Worm (Caenorhabditis elegans) whole organism, late embryonic: ENCODE data around the gene Y54G2A.38.

Source experiments
- C38D4.7 ChIP-seq: fragments of 200-800 bp; sonication (Bioruptor generic); optimal IDR thresholded peaks from 2 replicates; lab custom pipeline; 2018; ENCODE audit warnings: mild to moderate bottlenecking, missing genetic modification characterization, moderate library complexity, missing compliant biosample characterization
- ceh-34 ChIP-seq: sonication (generic microtip); optimal IDR thresholded peaks from 2 replicates; lab custom pipeline; 2016; ENCODE audit warnings: mild to moderate bottlenecking, missing genetic modification characterization, missing compliant biosample characterization
- elt-4 ChIP-seq: sonication (generic microtip); optimal IDR thresholded peaks from 2 replicates; lab custom pipeline; 2016; ENCODE audit warnings: missing genetic modification characterization, missing compliant biosample characterization
- fkh-10 ChIP-seq: fragments of 150-350 bp; optimal IDR thresholded peaks from 2 replicates; lab custom pipeline; 2014; ENCODE audit warnings: missing biosample characterization, missing genetic modification reagents, missing genetic modification characterization
- nfya-1 ChIP-seq: sonication (generic microtip); optimal IDR thresholded peaks from 2 replicates; lab custom pipeline; 2017; ENCODE audit warnings: missing genetic modification characterization, mild to moderate bottlenecking, missing compliant biosample characterization, antibody characterized with exemption, moderate library complexity
- nhr-11 ChIP-seq: fragments of 150-350 bp; optimal IDR thresholded peaks from 2 replicates; lab custom pipeline; 2014; ENCODE audit warnings: missing biosample characterization, missing genetic modification characterization
- sox-4 ChIP-seq: sonication (generic microtip); optimal IDR thresholded peaks from 2 replicates; lab custom pipeline; 2017; ENCODE audit warnings: mild to moderate bottlenecking, missing genetic modification characterization, inconsistent platforms, missing compliant biosample characterization
- syd-9 ChIP-seq: sonication (generic microtip); optimal IDR thresholded peaks from 2 replicates; lab custom pipeline; 2016; ENCODE audit warnings: mild to moderate bottlenecking, missing genetic modification characterization, moderate library complexity, missing compliant biosample characterization
- tbx-2 ChIP-seq: sonication (generic microtip); optimal IDR thresholded peaks from 2 replicates; lab custom pipeline; 2016; ENCODE audit warnings: missing genetic modification characterization, missing compliant biosample characterization
- ttx-3 ChIP-seq: sonication (generic microtip); optimal IDR thresholded peaks from 2 replicates; lab custom pipeline; 2016; ENCODE audit warnings: missing genetic modification reagents, missing genetic modification characterization, missing compliant biosample characterization
- unc-42 ChIP-seq: sonication (generic microtip); optimal IDR thresholded peaks from 2 replicates; lab custom pipeline; 2016; ENCODE audit warnings: missing genotype, missing genetic modification characterization, missing compliant biosample characterization
- unc-55 ChIP-seq: sonication (generic microtip); optimal IDR thresholded peaks from 2 replicates; lab custom pipeline; 2017; ENCODE audit warnings: missing biosample characterization, missing genetic modification reagents, missing genetic modification characterization
- unc-86 ChIP-seq: sonication (generic microtip); optimal IDR thresholded peaks from 2 replicates; lab custom pipeline; 2016; ENCODE audit warnings: missing genetic modification characterization, missing compliant biosample characterization

ce11 chrIV:2772209-2772851, 13.1 kb downstream of the Y54G2A.38 start:
- TF ChIP-seq sox-4 (tag; lab: Kevin White, UChicago) = no peak
- no peak for TF ChIP-seq ceh-34 (tag; lab: Kevin White, UChicago)
- TF ChIP-seq elt-4 (tag; lab: Kevin White, UChicago) = no peak
- TF ChIP-seq ttx-3 (tag; lab: Kevin White, UChicago) = no peak
- no peak for TF ChIP-seq syd-9
- no peak for TF ChIP-seq nfya-1 (tag; lab: Kevin White, UChicago)
- TF ChIP-seq nhr-11 = no peak
- no peak for TF ChIP-seq fkh-10 (GFP tag; lab: Kevin White, UChicago)
- TF ChIP-seq tbx-2 (tag; lab: Kevin White, UChicago) = no peak
- no peak for TF ChIP-seq unc-86 (tag; lab: Kevin White, UChicago)
- no peak for TF ChIP-seq unc-55 (GFP tag; lab: Kevin White, UChicago)
- no peak for TF ChIP-seq C38D4.7 (GFP tag; lab: Kevin White, UChicago)
- TF ChIP-seq unc-42 (tag; lab: Kevin White, UChicago) = no peak
